Fruit fly (Drosophila melanogaster): Measurements from ENCODE around the gene Faf2.

Faf2 gene

dm6 chr2L:18708239-18708891, at the start of gene Faf2, which contains the start of gene Grip71:
Gene Faf2, minus strand, starts transcription at chr2L:18708688.
Gene Grip71, plus strand, starts transcription at chr2L:18708846.
- TF ChIP-seq Eip78C (GFP tag) (peak; percentile 93), salr (GFP tag; optimal IDR thresholded peaks at IDR 0.05) (peak; percentile 61 to 70), Hr4 (GFP tag; optimal IDR thresholded peaks at IDR 0.05) (peak; percentile 91), esn (GFP tag; optimal IDR thresholded peaks at IDR 0.05) (peak; percentile 79), OdsH (GFP tag; optimal IDR thresholded peaks at IDR 0.05) (peak; percentile 90), CG1621 (tag; optimal IDR thresholded peaks at IDR 0.05) (peak; percentile 68), CG11294 (GFP tag; IDR thresholded peaks at IDR 0.05) (peak; percentile 90), Sox14 (GFP tag; optimal IDR thresholded peaks at IDR 0.05) (peak; percentile 92), CG10669 (GFP tag; optimal IDR thresholded peaks at IDR 0.05) (peak; percentile 77), Sox102F (GFP tag; optimal IDR thresholded peaks at IDR 0.05) (peak; percentile 63), CG3919 (GFP tag; optimal IDR thresholded peaks at IDR 0.05) (peak; percentile 82), Sox15 (GFP tag; optimal IDR thresholded peaks at IDR 0.05) (peak; percentile 88), dac (GFP tag; optimal IDR thresholded peaks at IDR 0.05) (peak; percentile 85), lz (GFP tag; optimal IDR thresholded peaks at IDR 0.05) (peak; percentile 85), dsx (GFP tag; optimal IDR thresholded peaks at IDR 0.05; ENCODE audit: poor library complexity, severe bottlenecking) (peak; percentile 71), spab (GFP tag; optimal IDR thresholded peaks at IDR 0.05) (peak; percentile 48), Smox (GFP tag; optimal IDR thresholded peaks at IDR 0.05) (peak; percentile 81), eg (GFP tag; IDR thresholded peaks at IDR 0.05) (peak; percentile 95), fd85E (GFP tag; optimal IDR thresholded peaks at IDR 0.05) (no peak), CG16779 (tag; optimal IDR thresholded peaks at IDR 0.05) (peak; percentile 14), Hr38 (GFP tag; optimal IDR thresholded peaks at IDR 0.05) (peak; percentile 37), CG32006 (GFP tag; optimal IDR thresholded peaks at IDR 0.05) (peak; percentile 90), Blimp-1 (GFP tag; optimal IDR thresholded peaks at IDR 0.05) (peak; percentile 21), Hr39 (GFP tag; optimal IDR thresholded peaks at IDR 0.05) (peak; percentile 91), CG9139 (GFP tag; optimal IDR thresholded peaks at IDR 0.05) (peak; percentile 49), CG6792 (GFP tag; optimal IDR thresholded peaks at IDR 0.05) (peak; percentile 62), Eip93F (GFP tag; optimal IDR thresholded peaks at IDR 0.05) (peak; percentile 82), Lpt (GFP tag; optimal IDR thresholded peaks at IDR 0.05) (peak; percentile 83), Ets21C (GFP tag; optimal IDR thresholded peaks at IDR 0.05) (peak; percentile 88), topi (GFP tag; optimal IDR thresholded peaks at IDR 0.05) (peak; percentile 79), fd59A (GFP tag; optimal IDR thresholded peaks at IDR 0.05) (peak; percentile 53), pdm3 (GFP tag; optimal IDR thresholded peaks at IDR 0.05) (peak; percentile 89), CG11902 (GFP tag; optimal IDR thresholded peaks at IDR 0.05) (peak; percentile 85), Ets96B (tag; optimal IDR thresholded peaks at IDR 0.05) (peak; percentile 77), CG8119 (GFP tag; IDR thresholded peaks at IDR 0.05) (peak; percentile 78), CG10631 (GFP tag; optimal IDR thresholded peaks at IDR 0.05) (peak; percentile 89), CG7368 (GFP tag; optimal IDR thresholded peaks at IDR 0.05) (peak; percentile 28), CG11762 (GFP tag; optimal IDR thresholded peaks at IDR 0.05; ENCODE audit: insufficient read depth) (peak; percentile 61), CG34406 (GFP tag; optimal IDR thresholded peaks at IDR 0.05) (peak; percentile 70), acj6 (GFP tag; optimal IDR thresholded peaks at IDR 0.05) (peak; percentile 88), vri (GFP tag; optimal IDR thresholded peaks at IDR 0.05) (no peak), CG15336 (GFP tag; IDR thresholded peaks at IDR 0.05) (peak; percentile 61; the same call in 1 of the 2 replicates), CG6163 (GFP tag; IDR thresholded peaks at IDR 0.05) (peak; percentile 91), CG6808 (GFP tag; optimal IDR thresholded peaks at IDR 0.05) (peak; percentile 46), CG8319 (GFP tag; optimal IDR thresholded peaks at IDR 0.05) (peak; percentile 68), Gug (GFP tag; IDR thresholded peaks at IDR 0.05) (peak; percentile 94), ss (GFP tag; optimal IDR thresholded peaks at IDR 0.05) (peak; percentile 56 to 74), fkh (GFP tag; optimal IDR thresholded peaks at IDR 0.05) (peak; percentile 54), CG4318 (GFP tag; optimal IDR thresholded peaks at IDR 0.05) (peak; percentile 87), achi (GFP tag; optimal IDR thresholded peaks at IDR 0.05) (peak; percentile 80)
